Fruit fly (Drosophila melanogaster) whole organism, embryonic: ENCODE results near the gene CG1943.

Experiments used
- Aef1 ChIP-seq: fragments of 200-800 bp; sonication (Bioruptor generic); IDR thresholded peaks from 3 replicates; pipeline ENCODE4 v1.3.6; 2022; ENCODE audit warnings: missing biosample characterization, missing genetic modification characterization
- CG10267 ChIP-seq: fragments of 200-800 bp; sonication (Bioruptor generic); optimal IDR thresholded peaks from 2 replicates; lab custom pipeline; 2018; ENCODE audit warnings: missing biosample characterization, mild to moderate bottlenecking, missing genetic modification characterization, moderate library complexity
- CG10321 ChIP-seq: fragments of 200-800 bp; sonication (Bioruptor generic); IDR thresholded peaks from 2 replicates; pipeline ENCODE4 v1.3.6; 2022; ENCODE audit warnings: missing biosample characterization, missing genetic modification characterization
- CG12659 ChIP-seq: fragments of 200-800 bp; sonication (Bioruptor generic); optimal IDR thresholded peaks from 3 replicates; lab custom pipeline; 2017; ENCODE audit warnings: mild to moderate bottlenecking, missing biosample characterization, missing genetic modification reagents, missing genetic modification characterization
- CG14014 ChIP-seq: fragments of 200-800 bp; sonication (Bioruptor generic); IDR thresholded peaks from 2 replicates; pipeline ENCODE4 v1.3.6; 2022; ENCODE audit warnings: missing biosample characterization, missing genetic modification characterization
- CG17361 ChIP-seq: fragments of 200-800 bp; sonication (Bioruptor generic); IDR thresholded peaks from 3 replicates; pipeline ENCODE4 v1.3.6; 2022; ENCODE audit warnings: missing biosample characterization, missing genetic modification characterization
- CG2116 ChIP-seq: fragments of 200-800 bp; sonication (Bioruptor generic); optimal IDR thresholded peaks from 3 replicates; lab custom pipeline; 2018; ENCODE audit warnings: missing biosample characterization, mild to moderate bottlenecking, missing genetic modification characterization
- CG2199 ChIP-seq: fragments of 200-800 bp; sonication (Bioruptor generic); IDR thresholded peaks from 3 replicates; pipeline ENCODE4 v1.3.6; 2022; ENCODE audit warnings: missing biosample characterization, missing genetic modification characterization
- CG2678 ChIP-seq: fragments of 200-800 bp; sonication (Bioruptor generic); optimal IDR thresholded peaks from 3 replicates; lab custom pipeline; 2019; ENCODE audit warnings: missing biosample characterization, mild to moderate bottlenecking, missing genetic modification characterization, moderate library complexity
- CG30020 ChIP-seq: fragments of 200-800 bp; optimal IDR thresholded peaks from 2 replicates; lab custom pipeline; 2019; ENCODE audit warnings: missing biosample characterization, mild to moderate bottlenecking, missing genetic modification characterization, moderate library complexity
- CG32772 ChIP-seq: fragments of 200-800 bp; sonication (Bioruptor generic); IDR thresholded peaks from 2 replicates; pipeline ENCODE4 v1.3.6; 2022; ENCODE audit warnings: missing biosample characterization, missing genetic modification characterization
- CG33213 ChIP-seq: fragments of 200-800 bp; sonication (Bioruptor generic); optimal IDR thresholded peaks from 3 replicates; lab custom pipeline; 2016; ENCODE audit warnings: missing biosample characterization, missing genetic modification characterization
- CG33557 ChIP-seq: fragments of 200-800 bp; sonication (Bioruptor generic); optimal IDR thresholded peaks from 2 replicates; lab custom pipeline; 2019; ENCODE audit warnings: missing biosample characterization, mild to moderate bottlenecking, missing genetic modification characterization, moderate library complexity
- CG4404 ChIP-seq: fragments of 200-800 bp; sonication (Bioruptor generic); IDR thresholded peaks from 2 replicates; pipeline ENCODE4 v1.3.6; 2022; ENCODE audit warnings: missing biosample characterization, missing genetic modification characterization
- CG5953 ChIP-seq: fragments of 200-800 bp; sonication (Bioruptor generic); IDR thresholded peaks from 2 replicates; pipeline ENCODE4 v1.3.6; 2022; ENCODE audit warnings: missing biosample characterization, missing genetic modification characterization
- CG6175 ChIP-seq: fragments of 200-800 bp; sonication (Bioruptor generic); IDR thresholded peaks from 3 replicates; pipeline ENCODE4 v1.3.6; 2022; ENCODE audit warnings: missing biosample characterization, missing genetic modification characterization
- CG7556 ChIP-seq: fragments of 200-800 bp; sonication (Bioruptor generic); optimal IDR thresholded peaks from 2 replicates; lab custom pipeline; 2017; ENCODE audit warnings: missing biosample characterization, mild to moderate bottlenecking, missing genetic modification characterization
- CG7963 ChIP-seq: fragments of 200-800 bp; sonication (Bioruptor generic); IDR thresholded peaks from 3 replicates; pipeline ENCODE4 v1.3.6; 2022; ENCODE audit warnings: missing biosample characterization, missing genetic modification characterization; ENCODE audit not compliant: partially characterized antibody
- CkIIα-i1 ChIP-seq: fragments of 200-800 bp; sonication (Bioruptor generic); IDR thresholded peaks from 2 replicates; pipeline ENCODE4 v1.3.6; 2022; ENCODE audit warnings: missing biosample characterization, missing genetic modification characterization
- Elba2 ChIP-seq: fragments of 200-800 bp; sonication (Bioruptor generic); optimal IDR thresholded peaks from 3 replicates; lab custom pipeline; 2016; ENCODE audit warnings: missing biosample characterization, missing genetic modification characterization
- HmgD ChIP-seq: fragments of 200-800 bp; sonication (Bioruptor generic); optimal IDR thresholded peaks from 3 replicates; lab custom pipeline; 2016; ENCODE audit warnings: missing biosample characterization, missing genetic modification characterization
- HmgZ ChIP-seq: fragments of 200-800 bp; sonication (Bioruptor generic); optimal IDR thresholded peaks from 2 replicates; lab custom pipeline; 2018; ENCODE audit warnings: missing biosample characterization, mild to moderate bottlenecking, missing genetic modification characterization
- Hr78 ChIP-seq, 2 experiments: fragments of 200-800 bp in 1 of 2; fragments of >200 bp in 1 of 2; sonication (Bioruptor generic) in 1 of 2; optimal IDR thresholded peaks; 2 replicates each; lab custom pipeline; 2017 to 2019; ENCODE audit warnings: missing biosample characterization in 2 of 2, missing genetic modification characterization in 2 of 2, mild to moderate bottlenecking in 1 of 2, moderate library complexity in 1 of 2
- Max ChIP-seq: fragments of 200-800 bp; sonication (Bioruptor generic); optimal IDR thresholded peaks from 2 replicates; lab custom pipeline; 2016; ENCODE audit warnings: missing biosample characterization, mild to moderate bottlenecking, missing genetic modification characterization
- Neu2 ChIP-seq: fragments of 200-800 bp; sonication (Bioruptor generic); optimal IDR thresholded peaks from 3 replicates; lab custom pipeline; 2016; ENCODE audit warnings: missing biosample characterization, missing genetic modification characterization, borderline replicate concordance
- Nf-YB ChIP-seq: fragments of 200-800 bp; sonication (Bioruptor generic); optimal IDR thresholded peaks from 3 replicates; lab custom pipeline; 2019; ENCODE audit warnings: missing biosample characterization, mild to moderate bottlenecking, missing genetic modification characterization, moderate library complexity
- NfI ChIP-seq: fragments of 200-800 bp; sonication (Bioruptor generic); optimal IDR thresholded peaks from 3 replicates; lab custom pipeline; 2018; ENCODE audit warnings: missing biosample characterization, mild to moderate bottlenecking, missing genetic modification characterization, moderate library complexity
- Opbp ChIP-seq: fragments of 200-800 bp; sonication (Bioruptor generic); IDR thresholded peaks from 3 replicates; pipeline ENCODE4 v1.3.6; 2022; ENCODE audit warnings: missing biosample characterization, missing genetic modification characterization; ENCODE audit not compliant: partially characterized antibody
- Rx ChIP-seq: fragments of 200-800 bp; sonication (Bioruptor generic); IDR thresholded peaks from 2 replicates; pipeline ENCODE4 v1.3.6; 2022; ENCODE audit warnings: missing biosample characterization, missing genetic modification characterization
- Sox100B ChIP-seq: fragments of 200-800 bp; sonication (Bioruptor generic); optimal IDR thresholded peaks from 3 replicates; lab custom pipeline; 2018; ENCODE audit warnings: missing biosample characterization, mild to moderate bottlenecking, missing genetic modification characterization
- ac ChIP-seq: fragments of 200-800 bp; sonication (Bioruptor generic); optimal IDR thresholded peaks from 3 replicates; lab custom pipeline; 2017; ENCODE audit warnings: missing biosample characterization, mild to moderate bottlenecking, missing genetic modification characterization
- bsh ChIP-seq, 2 experiments: fragments of 200-800 bp; sonication (Bioruptor generic); optimal IDR thresholded peaks; 2 replicates each; lab custom pipeline; 2017 to 2018; ENCODE audit warnings: mild to moderate bottlenecking in 2 of 2, missing biosample characterization in 2 of 2, missing genetic modification characterization in 2 of 2, moderate library complexity in 1 of 2
- cg ChIP-seq: fragments of 200-800 bp; sonication (Bioruptor generic); optimal IDR thresholded peaks from 3 replicates; lab custom pipeline; 2019; ENCODE audit warnings: missing biosample characterization, mild to moderate bottlenecking, missing genetic modification characterization, moderate library complexity
- disco-r ChIP-seq: fragments of 200-800 bp; sonication (Bioruptor generic); optimal IDR thresholded peaks from 2 replicates; lab custom pipeline; 2016; ENCODE audit warnings: missing biosample characterization, missing genetic modification characterization
- dm ChIP-seq: fragments of 200-800 bp; sonication (Bioruptor generic); optimal IDR thresholded peaks from 3 replicates; lab custom pipeline; 2016; ENCODE audit warnings: missing biosample characterization, missing genetic modification characterization
- gcm2 ChIP-seq: fragments of 200-800 bp; sonication (Bioruptor generic); optimal IDR thresholded peaks from 2 replicates; lab custom pipeline; 2016; ENCODE audit warnings: missing biosample characterization, missing genetic modification characterization
- gem ChIP-seq: fragments of 200-800 bp; sonication (Bioruptor generic); optimal IDR thresholded peaks from 2 replicates; lab custom pipeline; 2019; ENCODE audit warnings: missing biosample characterization, mild to moderate bottlenecking, missing genetic modification characterization, moderate library complexity
- ham ChIP-seq: fragments of 200-800 bp; sonication (Bioruptor generic); IDR thresholded peaks from 2 replicates; pipeline ENCODE4 v1.3.6; 2022; ENCODE audit warnings: missing biosample characterization, missing genetic modification characterization
- hb ChIP-seq: fragments of 200-800 bp; sonication (Bioruptor generic); IDR thresholded peaks from 3 replicates; pipeline ENCODE4 v1.3.6; 2022; ENCODE audit warnings: missing biosample characterization, missing genetic modification characterization; ENCODE audit not compliant: partially characterized antibody
- jing ChIP-seq: fragments of 200-800 bp; sonication (Bioruptor generic); optimal IDR thresholded peaks from 2 replicates; lab custom pipeline; 2018; ENCODE audit warnings: missing biosample characterization, mild to moderate bottlenecking, missing genetic modification characterization
- lilli ChIP-seq: fragments of 200-800 bp; sonication (Bioruptor generic); optimal IDR thresholded peaks from 3 replicates; lab custom pipeline; 2016; ENCODE audit warnings: missing biosample characterization, missing genetic modification characterization
- onecut ChIP-seq: fragments of 200-800 bp; sonication (Bioruptor generic); IDR thresholded peaks from 2 replicates; pipeline ENCODE4 v1.3.6; 2022; ENCODE audit warnings: missing biosample characterization, missing genetic modification characterization
- pho ChIP-seq: fragments of 200-800 bp; sonication (Bioruptor generic); optimal IDR thresholded peaks from 2 replicates; lab custom pipeline; 2016; ENCODE audit warnings: missing biosample characterization, missing genetic modification characterization
- prd ChIP-seq, 3 experiments: fragments of >200 bp in 2 of 3; fragments of 200-800 bp in 1 of 3; sonication (Bioruptor generic) in 1 of 3; optimal IDR thresholded peaks in 2 of 3; IDR thresholded peaks in 1 of 3; 2 replicates in 2 of 3; 3 replicates in 1 of 3; pipeline versions ENCODE4 v1.3.6 to Lab custom; 2017 to 2022; ENCODE audit warnings: missing biosample characterization in 1 of 3, missing genetic modification characterization in 1 of 3
- pros ChIP-seq: fragments of 200-800 bp; sonication (Bioruptor generic); optimal IDR thresholded peaks from 3 replicates; lab custom pipeline; 2019; ENCODE audit warnings: missing biosample characterization, mild to moderate bottlenecking, missing genetic modification characterization, moderate library complexity
- rib ChIP-seq: fragments of 200-800 bp; sonication (Bioruptor generic); IDR thresholded peaks from 2 replicates; pipeline ENCODE4 v1.3.6; 2022; ENCODE audit warnings: missing biosample characterization, missing genetic modification characterization
- stwl ChIP-seq: fragments of 200-800 bp; sonication (Bioruptor generic); optimal IDR thresholded peaks from 3 replicates; lab custom pipeline; 2018; ENCODE audit warnings: missing biosample characterization, mild to moderate bottlenecking, missing genetic modification characterization, moderate library complexity
- ttk ChIP-seq: fragments of 200-800 bp; sonication (Bioruptor generic); IDR thresholded peaks from 2 replicates; pipeline ENCODE4 v2.1.2; 2022; ENCODE audit warnings: missing biosample characterization, missing genetic modification characterization
- yki ChIP-seq: fragments of >200 bp; optimal IDR thresholded peaks from 3 replicates; lab custom pipeline; 2018

Gene CG1943

DNA sequence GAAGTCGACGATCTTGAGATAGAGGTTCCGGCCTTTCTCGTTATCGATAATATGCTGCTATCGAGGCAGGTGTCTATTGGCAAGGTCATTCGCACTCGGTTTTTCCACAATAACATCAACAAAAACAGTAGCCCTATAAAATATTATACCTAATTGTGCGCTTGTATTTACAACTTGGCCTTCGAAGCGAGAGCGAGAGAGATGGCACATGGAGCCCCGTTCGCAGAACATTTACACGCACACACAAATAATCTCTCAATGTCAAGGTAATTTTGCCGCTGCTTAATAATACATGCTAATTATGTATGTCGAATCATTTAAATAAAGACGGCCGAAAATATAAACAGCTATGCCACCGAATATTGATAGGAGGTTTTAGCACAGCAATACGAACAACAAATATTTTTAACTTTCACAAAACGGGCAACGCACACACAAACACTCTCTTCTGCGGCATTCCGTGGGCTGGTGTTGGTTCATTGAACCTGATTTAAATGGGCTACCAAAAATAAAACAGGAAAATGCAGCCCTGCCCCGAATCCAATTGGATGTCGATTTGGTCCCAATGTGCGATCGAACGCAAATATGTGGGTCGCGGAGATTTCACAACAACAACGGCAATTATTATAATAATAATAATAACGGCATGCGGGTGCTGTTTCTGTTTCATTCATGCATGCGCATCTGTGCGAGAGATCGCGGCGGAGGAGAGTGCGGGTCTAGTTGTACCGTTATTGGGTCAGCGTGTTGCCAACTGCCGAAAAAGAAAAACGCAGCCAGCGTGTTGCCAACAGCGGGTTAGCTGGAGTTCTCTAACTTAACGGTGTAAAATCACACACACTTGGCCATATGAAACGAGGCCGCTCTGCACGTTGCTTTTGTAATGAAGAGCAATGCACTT, 47.8 kb downstream of the CG1943 start (continued):
- TF ChIP-seq CG12659 (GFP tag; lab: Kevin White, UChicago) (no peak), HmgD (GFP tag; lab: Kevin White, UChicago) (no peak), stwl (tag; lab: Kevin White, UChicago) (no peak), Sox100B (GFP tag; lab: Kevin White, UChicago) (peak; percentile 13), ham (GFP tag; lab: Robert Waterston, UW) (no peak), Hr78 (GFP tag; optimal IDR thresholded peaks at IDR 0.05; lab: Kevin White, UChicago) (peak in 1 of 2 experiments; percentile 8), Aef1 (GFP tag; lab: Robert Waterston, UW) (no peak), CG33557 (no peak), pros (GFP tag; lab: Kevin White, UChicago) (no peak), cg (GFP tag; lab: Kevin White, UChicago) (peak; percentile 56), hb (GFP tag; lab: Robert Waterston, UW) (no peak), CG6175 (GFP tag; lab: Robert Waterston, UW) (no peak), Opbp (no peak), pho (GFP tag; lab: Kevin White, UChicago) (no peak), gcm2 (GFP tag; lab: Kevin White, UChicago) (no peak), NfI (GFP tag; lab: Kevin White, UChicago) (no peak), ac (GFP tag; lab: Kevin White, UChicago) (no peak), ttk (GFP tag; lab: Robert Waterston, UW) (no peak), gem (tag; lab: Kevin White, UChicago) (peak; percentile 19), prd (optimal IDR thresholded peaks at IDR 0.05; lab: Kevin White, UChicago) (no peak), prd (GFP tag; IDR thresholded peaks at IDR 0.05; lab: Robert Waterston, UW) (no peak), CG7963 (GFP tag; lab: Robert Waterston, UW) (no peak), CkIIα-i1 (no peak), CG2678 (no peak), Nf-YB (peak; percentile 21), CG33213 (no peak), CG4404 (GFP tag; lab: Robert Waterston, UW) (no peak), CG2116 (GFP tag; lab: Kevin White, UChicago) (peak; percentile 26), CG10321 (GFP tag; lab: Robert Waterston, UW) (peak; percentile 80), Elba2 (GFP tag; lab: Kevin White, UChicago) (peak; percentile 69), lilli (GFP tag; lab: Kevin White, UChicago) (no peak), CG7556 (no peak), CG5953 (GFP tag; lab: Robert Waterston, UW) (no peak), CG17361 (GFP tag; lab: Robert Waterston, UW) (no peak; the same call in 2 of the 3 replicates), Neu2 (GFP tag; lab: Kevin White, UChicago) (no peak), CG30020 (tag; lab: Kevin White, UChicago) (no peak), CG10267 (tag; lab: Kevin White, UChicago) (no peak), CG14014 (GFP tag; lab: Robert Waterston, UW) (no peak), CG2199 (GFP tag; lab: Robert Waterston, UW) (peak; percentile 31; the same call in 1 of the 3 replicates), yki (no peak), Max (no peak), Rx (no peak), onecut (GFP tag; lab: Robert Waterston, UW) (no peak), bsh (GFP tag; optimal IDR thresholded peaks at IDR 0.05; lab: Kevin White, UChicago) (no peak), HmgZ (tag; lab: Kevin White, UChicago) (no peak), dm (GFP tag; lab: Kevin White, UChicago) (no peak), CG32772 (no peak), rib (GFP tag; lab: Robert Waterston, UW) (0 out of 2 replicates have a peak, but pooled peaks have one; percentile 11), jing (GFP tag; lab: Kevin White, UChicago) (no peak), disco-r (GFP tag; lab: Kevin White, UChicago) (no peak)
